Fruit fly (Drosophila melanogaster): ENCODE data around the gene dop.

The dop gene

DNA sequence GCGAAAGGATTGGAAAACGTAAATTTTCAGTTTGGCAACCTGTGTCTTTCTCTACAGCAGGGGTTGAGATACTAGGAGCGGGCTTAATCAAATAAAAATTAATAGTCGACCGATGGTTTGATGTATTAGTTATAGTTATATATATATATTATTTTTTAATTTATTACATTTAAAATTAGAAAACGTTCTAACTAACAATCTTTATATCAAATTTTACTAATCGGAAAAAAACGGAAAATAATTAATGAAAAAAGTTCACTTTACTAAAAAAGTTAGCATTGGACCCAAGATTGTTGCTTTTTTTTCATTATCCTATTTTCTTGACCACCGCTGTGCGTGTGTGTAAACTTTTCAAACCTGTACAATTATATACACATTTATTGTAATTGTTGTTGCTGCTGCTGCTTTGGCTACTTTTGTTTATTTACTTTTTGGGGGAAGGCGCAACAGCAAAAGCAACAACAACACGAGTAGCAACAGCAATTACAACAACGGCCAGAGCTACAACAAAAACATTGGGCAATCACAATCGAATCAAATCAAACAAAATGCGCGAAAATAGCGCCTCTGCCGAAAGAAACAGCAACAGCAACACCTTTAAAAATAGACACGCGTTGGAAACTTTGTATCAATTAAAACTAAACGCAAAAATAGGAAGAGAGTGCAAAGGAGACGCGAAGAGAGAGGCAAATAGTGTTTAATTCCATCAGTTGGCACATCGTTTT lies 26.9 kb downstream of the dop start (continued):
- TF ChIP-seq Dbx (GFP tag; IDR thresholded peaks at IDR 0.05), result 0 out of 3 replicates have a peak, but pooled peaks have one; percentile 18
- no peak for TF ChIP-seq TFAM (GFP tag; optimal IDR thresholded peaks at IDR 0.05)
- TF ChIP-seq nerfin-2 (GFP tag; IDR thresholded peaks at IDR 0.05; ENCODE audit: partially characterized antibody), result no peak
- TF ChIP-seq eve (GFP tag; optimal IDR thresholded peaks at IDR 0.05), result no peak
- peak; percentile 21; the same call in 1 of the 2 replicates for TF ChIP-seq lmd (GFP tag; IDR thresholded peaks at IDR 0.05)
- TF ChIP-seq CG34422 (GFP tag; IDR thresholded peaks at IDR 0.05), result no peak
- no peak for TF ChIP-seq dan (GFP tag; IDR thresholded peaks at IDR 0.05)
- TF ChIP-seq dimm (GFP tag; IDR thresholded peaks at IDR 0.05), result no peak
- no peak for TF ChIP-seq CG5245 (GFP tag; optimal IDR thresholded peaks at IDR 0.05)
- TF ChIP-seq CG6854 (GFP tag; optimal IDR thresholded peaks at IDR 0.05), result peak; percentile 17
- TF ChIP-seq Spps (tag; optimal IDR thresholded peaks at IDR 0.05), result peak; percentile 24
- TF ChIP-seq Stat92E (GFP tag; optimal IDR thresholded peaks at IDR 0.05), result no peak
- TF ChIP-seq usp (GFP tag; optimal IDR thresholded peaks at IDR 0.05), result no peak
- peak; percentile 6 for TF ChIP-seq Chrac-16 (GFP tag; optimal IDR thresholded peaks at IDR 0.05)
- peak; percentile 55 for TF ChIP-seq fd96Cb (tag; optimal IDR thresholded peaks at IDR 0.05)
- TF ChIP-seq CG31224 (GFP tag; IDR thresholded peaks at IDR 0.05), result no peak
- TF ChIP-seq CG43689 (GFP tag; IDR thresholded peaks at IDR 0.05), result no peak
- TF ChIP-seq insv (GFP tag; optimal IDR thresholded peaks at IDR 0.05), result no peak
- TF ChIP-seq stc (GFP tag; IDR thresholded peaks at IDR 0.05), result no peak; the same call in 1 of the 2 replicates
- peak; percentile 29 for TF ChIP-seq cwo (GFP tag; optimal IDR thresholded peaks at IDR 0.05)
- peak; percentile 71 for TF ChIP-seq sens (GFP tag)
- TF ChIP-seq CG4424 (GFP tag; optimal IDR thresholded peaks at IDR 0.05), result peak; percentile 20
- TF ChIP-seq CG4730 (GFP tag; IDR thresholded peaks at IDR 0.05), result no peak
- no peak for TF ChIP-seq chn (GFP tag; optimal IDR thresholded peaks at IDR 0.05)
- no peak for TF ChIP-seq repo (GFP tag; optimal IDR thresholded peaks at IDR 0.05)
- TF ChIP-seq CG11085 (GFP tag; IDR thresholded peaks at IDR 0.05), result no peak
- peak; percentile 41 for TF ChIP-seq ATbp (GFP tag; optimal IDR thresholded peaks at IDR 0.05)
- TF ChIP-seq B-H2 (GFP tag; optimal IDR thresholded peaks at IDR 0.05), result no peak
- no peak for TF ChIP-seq zf30C (GFP tag; optimal IDR thresholded peaks at IDR 0.05)
- TF ChIP-seq CG15073 (GFP tag; optimal IDR thresholded peaks at IDR 0.05), result no peak
- peak; percentile 78 for TF ChIP-seq grau (tag; optimal IDR thresholded peaks at IDR 0.05)
- peak; percentile 19 for TF ChIP-seq CG9817 (tag; optimal IDR thresholded peaks at IDR 0.05)
- no peak for TF ChIP-seq CG9797 (GFP tag; optimal IDR thresholded peaks at IDR 0.05)
- TF ChIP-seq Dref (GFP tag; IDR thresholded peaks at IDR 0.05), result no peak
- no peak for TF ChIP-seq Pdp1 (GFP tag; optimal IDR thresholded peaks at IDR 0.05)
- TF ChIP-seq phol (tag; optimal IDR thresholded peaks at IDR 0.05), result peak; percentile 60
- TF ChIP-seq psq (GFP tag; optimal IDR thresholded peaks at IDR 0.05), result no peak
- TF ChIP-seq unpg (GFP tag; optimal IDR thresholded peaks at IDR 0.05), result peak; percentile 64
- TF ChIP-seq CG12391 (tag; optimal IDR thresholded peaks at IDR 0.05), result peak; percentile 72
- TF ChIP-seq tx (GFP tag; optimal IDR thresholded peaks at IDR 0.05), result no peak
- no peak for TF ChIP-seq CG31365 (tag; optimal IDR thresholded peaks at IDR 0.05)
- TF ChIP-seq CG18619 (GFP tag; optimal IDR thresholded peaks at IDR 0.05), result peak; percentile 68
- TF ChIP-seq CG9609 (GFP tag; optimal IDR thresholded peaks at IDR 0.05), result no peak
- TF ChIP-seq vnd (GFP tag; IDR thresholded peaks at IDR 0.05; ENCODE audit: partially characterized antibody), result no peak
- TF ChIP-seq CG6813 (GFP tag; optimal IDR thresholded peaks at IDR 0.05), result peak; percentile 40
- TF ChIP-seq CG17385 (GFP tag; optimal IDR thresholded peaks at IDR 0.05), result peak; percentile 52
- TF ChIP-seq CG31388 (GFP tag; optimal IDR thresholded peaks at IDR 0.05), result no peak
- TF ChIP-seq cad (GFP tag; optimal IDR thresholded peaks at IDR 0.05), result no peak
- TF ChIP-seq Sox102F (GFP tag; optimal IDR thresholded peaks at IDR 0.05), result peak; percentile 69
- peak; percentile 53; the same call in 2 of the 3 replicates for TF ChIP-seq tgo (GFP tag; IDR thresholded peaks at IDR 0.05)

Measured in whole organism, embryonic.